Fruit fly (Drosophila melanogaster): ENCODE results near the gene CG5199.

Gene CG5199

DNA sequence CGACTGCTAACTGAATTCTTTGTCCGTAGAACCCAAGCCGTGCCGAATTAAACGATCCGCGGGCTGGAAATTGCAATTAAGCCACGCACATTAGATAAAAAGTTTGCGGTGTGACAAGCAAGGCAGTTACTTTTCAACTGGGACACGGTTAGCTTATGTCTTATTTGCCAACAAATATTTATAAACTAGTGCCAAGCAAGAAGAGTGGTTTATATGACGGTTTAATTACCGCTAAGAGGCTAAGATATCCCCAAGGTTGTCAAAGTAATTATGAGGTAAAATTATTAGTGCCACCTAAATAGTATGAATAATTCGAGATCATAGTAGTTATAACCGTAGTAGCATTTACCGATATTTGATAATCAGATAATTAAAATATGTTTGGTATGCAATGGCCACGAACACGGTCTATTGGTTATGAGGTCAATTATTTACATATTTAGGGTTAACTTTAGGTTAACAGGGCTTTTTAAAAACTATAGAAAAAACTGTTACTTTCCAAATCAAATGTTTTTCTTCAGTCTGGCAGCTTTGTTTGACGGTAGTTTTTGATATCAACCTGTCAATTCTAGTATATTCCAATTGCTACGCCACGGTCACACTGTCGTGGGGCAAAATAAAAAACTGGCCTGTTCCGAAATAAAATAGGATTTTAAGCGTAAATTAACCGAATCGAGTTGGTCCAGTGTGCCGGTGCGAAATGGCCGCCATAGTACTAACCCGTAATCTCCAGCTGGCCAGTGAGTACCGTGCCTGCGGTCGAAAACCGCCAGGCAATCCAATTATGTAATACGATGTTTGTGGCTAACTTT, 42.3 kb upstream of the CG5199 start, which contains the start of gene ZnT77C (continued):
- TF ChIP-seq Hr78 (GFP tag; optimal IDR thresholded peaks at IDR 0.05), result no peak
- TF ChIP-seq vfl (GFP tag; optimal IDR thresholded peaks at IDR 0.05), result no peak
- TF ChIP-seq ara (GFP tag; IDR thresholded peaks at IDR 0.05), result no peak
- TF ChIP-seq Optix (GFP tag; IDR thresholded peaks at IDR 0.05), result no peak
- TF ChIP-seq Sox102F (GFP tag; optimal IDR thresholded peaks at IDR 0.05), result no peak
- TF ChIP-seq D19B (GFP tag; optimal IDR thresholded peaks at IDR 0.05), result no peak
- TF ChIP-seq CG14050 (GFP tag; IDR thresholded peaks at IDR 0.05), result no peak; the same call in 2 of the 3 replicates
- no peak for TF ChIP-seq NC2β (GFP tag; optimal IDR thresholded peaks at IDR 0.05)
- no peak for TF ChIP-seq ken (GFP tag; IDR thresholded peaks at IDR 0.05)
- TF ChIP-seq CG9437 (GFP tag; optimal IDR thresholded peaks at IDR 0.05), result no peak
- no peak for TF ChIP-seq HLH54F (GFP tag; optimal IDR thresholded peaks at IDR 0.05)
- no peak for TF ChIP-seq CG16863 (GFP tag; optimal IDR thresholded peaks at IDR 0.05)
- TF ChIP-seq stwl (tag; optimal IDR thresholded peaks at IDR 0.05), result peak; percentile 77
- no peak for TF ChIP-seq HmgZ (tag; optimal IDR thresholded peaks at IDR 0.05)
- TF ChIP-seq CG15269 (tag; optimal IDR thresholded peaks at IDR 0.05), result peak; percentile 40
- TF ChIP-seq crp (GFP tag; optimal IDR thresholded peaks at IDR 0.05), result no peak
- peak; percentile 79 for TF ChIP-seq Lhr (GFP tag; optimal IDR thresholded peaks at IDR 0.05)
- no peak for TF ChIP-seq sens-2 (GFP tag; IDR thresholded peaks at IDR 0.05)
- no peak for TF ChIP-seq CG3407 (GFP tag; optimal IDR thresholded peaks at IDR 0.05)
- no peak for TF ChIP-seq org-1 (GFP tag; optimal IDR thresholded peaks at IDR 0.05)
- no peak for TF ChIP-seq Sox100B (GFP tag; optimal IDR thresholded peaks at IDR 0.05)
- TF ChIP-seq emc (GFP tag; optimal IDR thresholded peaks at IDR 0.05), result no peak
- TF ChIP-seq sima (GFP tag; optimal IDR thresholded peaks at IDR 0.05), result no peak
- TF ChIP-seq CG5953 (GFP tag; IDR thresholded peaks at IDR 0.05), result no peak
- peak; percentile 57 for TF ChIP-seq CG11504 (tag; optimal IDR thresholded peaks at IDR 0.05)
- TF ChIP-seq CG2678 (tag; optimal IDR thresholded peaks at IDR 0.05), result peak; percentile 32
- TF ChIP-seq sens (GFP tag), result peak; percentile 70
- no peak for TF ChIP-seq ci (GFP tag; IDR thresholded peaks at IDR 0.05)
- peak; percentile 79 for TF ChIP-seq MESR4 (GFP tag; optimal IDR thresholded peaks at IDR 0.05)
- no peak for TF ChIP-seq Hr51 (GFP tag; optimal IDR thresholded peaks at IDR 0.05)
- no peak for TF ChIP-seq CG34224 (GFP tag; IDR thresholded peaks at IDR 0.05; ENCODE audit: partially characterized antibody)
- no peak for TF ChIP-seq CG15479 (GFP tag; optimal IDR thresholded peaks at IDR 0.05)
- no peak for TF ChIP-seq Stat92E (GFP tag; optimal IDR thresholded peaks at IDR 0.05)
- no peak for TF ChIP-seq Vsx1 (GFP tag; optimal IDR thresholded peaks at IDR 0.05)
- TF ChIP-seq Scr (GFP tag; IDR thresholded peaks at IDR 0.05; ENCODE audit: partially characterized antibody), result peak; percentile 35; the same call in 1 of the 2 replicates
- TF ChIP-seq Spps (tag; optimal IDR thresholded peaks at IDR 0.05), result no peak
- no peak for TF ChIP-seq eve (GFP tag; optimal IDR thresholded peaks at IDR 0.05)
- no peak for TF ChIP-seq cas (GFP tag; IDR thresholded peaks at IDR 0.05)
- no peak for TF ChIP-seq Dip2 (GFP tag; IDR thresholded peaks at IDR 0.05)
- no peak for TF ChIP-seq CHES-1-like (GFP tag; optimal IDR thresholded peaks at IDR 0.05)
- no peak for TF ChIP-seq ham (GFP tag; IDR thresholded peaks at IDR 0.05)
- no peak for TF ChIP-seq unpg (GFP tag; optimal IDR thresholded peaks at IDR 0.05)
- no peak for TF ChIP-seq Meics (GFP tag; optimal IDR thresholded peaks at IDR 0.05)
- TF ChIP-seq HLH3B (GFP tag; IDR thresholded peaks at IDR 0.05), result no peak
- TF ChIP-seq rib (GFP tag; IDR thresholded peaks at IDR 0.05), result no peak
- no peak for TF ChIP-seq CG17385 (GFP tag; optimal IDR thresholded peaks at IDR 0.05)
- TF ChIP-seq Sin3A (optimal IDR thresholded peaks at IDR 0.05), result peak; percentile 31
- TF ChIP-seq GATAe (GFP tag; conservative IDR thresholded peaks at IDR 0.05), result no peak
- no peak for TF ChIP-seq nerfin-2 (GFP tag; IDR thresholded peaks at IDR 0.05; ENCODE audit: partially characterized antibody)
